Fruit fly (Drosophila melanogaster) whole organism, prepupa: ENCODE results near the gene Taf4.

ENCODE experiments used
- Blimp-1 ChIP-seq: fragments of 200-800 bp; sonication (Bioruptor generic); optimal IDR thresholded peaks from 3 replicates; lab custom pipeline; 2017; ENCODE audit warnings: missing biosample characterization, missing genetic modification characterization, mild to moderate bottlenecking, moderate library complexity, missing genetic modification reagents
- CG10669 ChIP-seq: fragments of 200-800 bp; sonication (Bioruptor generic); optimal IDR thresholded peaks from 3 replicates; lab custom pipeline; 2018; ENCODE audit warnings: missing biosample characterization, mild to moderate bottlenecking, missing genetic modification characterization, moderate library complexity
- CG11294 ChIP-seq: fragments of 200-800 bp; sonication (Bioruptor generic); IDR thresholded peaks from 2 replicates; pipeline ENCODE4 v1.3.6; 2022; ENCODE audit warnings: missing biosample characterization, missing genetic modification characterization
- CG11902 ChIP-seq: fragments of 200-800 bp; sonication (Bioruptor generic); optimal IDR thresholded peaks from 3 replicates; lab custom pipeline; 2016; ENCODE audit warnings: missing biosample characterization, missing genetic modification characterization
- CG1621 ChIP-seq: fragments of 200-800 bp; sonication (Bioruptor generic); optimal IDR thresholded peaks from 3 replicates; lab custom pipeline; 2018; ENCODE audit warnings: missing biosample characterization, mild to moderate bottlenecking, missing genetic modification characterization
- CG16779 ChIP-seq: fragments of 200-800 bp; sonication (Bioruptor generic); optimal IDR thresholded peaks from 3 replicates; lab custom pipeline; 2017; ENCODE audit warnings: missing biosample characterization, mild to moderate bottlenecking, missing genetic modification characterization
- CG3032 ChIP-seq: fragments of 200-800 bp; optimal IDR thresholded peaks from 2 replicates; lab custom pipeline; 2019; ENCODE audit warnings: missing biosample characterization, mild to moderate bottlenecking, missing genetic modification characterization, moderate library complexity
- CG32006 ChIP-seq: fragments of 200-800 bp; sonication (Bioruptor generic); optimal IDR thresholded peaks from 3 replicates; lab custom pipeline; 2017; ENCODE audit warnings: missing biosample characterization, mild to moderate bottlenecking, missing genetic modification characterization
- CG3919 ChIP-seq: fragments of 200-800 bp; sonication (Bioruptor generic); optimal IDR thresholded peaks from 3 replicates; lab custom pipeline; 2016; ENCODE audit warnings: missing biosample characterization, missing genetic modification characterization
- CG6163 ChIP-seq: fragments of 200-800 bp; sonication (Bioruptor generic); IDR thresholded peaks from 3 replicates; pipeline ENCODE4 v1.3.6; 2022; ENCODE audit warnings: missing biosample characterization, missing genetic modification characterization
- CG6276 ChIP-seq: fragments of 200-800 bp; sonication (Bioruptor generic); optimal IDR thresholded peaks from 2 replicates; lab custom pipeline; 2017; ENCODE audit warnings: missing biosample characterization, mild to moderate bottlenecking, missing genetic modification characterization
- CG6808 ChIP-seq: fragments of 200-800 bp; sonication (Bioruptor generic); optimal IDR thresholded peaks from 3 replicates; lab custom pipeline; 2017; ENCODE audit warnings: missing biosample characterization, missing genetic modification characterization, mild to moderate bottlenecking, moderate library complexity, missing genetic modification reagents
- CG6854 ChIP-seq: fragments of 200-800 bp; sonication (Bioruptor generic); optimal IDR thresholded peaks from 2 replicates; lab custom pipeline; 2017; ENCODE audit warnings: missing biosample characterization, mild to moderate bottlenecking, missing genetic modification characterization
- CG7368 ChIP-seq: fragments of 200-800 bp; sonication (Bioruptor generic); optimal IDR thresholded peaks from 3 replicates; lab custom pipeline; 2016; ENCODE audit warnings: missing biosample characterization, missing genetic modification characterization
- CG8119 ChIP-seq: fragments of 200-800 bp; sonication (Bioruptor generic); IDR thresholded peaks from 3 replicates; pipeline ENCODE4 v1.3.6; 2022; ENCODE audit warnings: missing biosample characterization, missing genetic modification characterization
- CG8319 ChIP-seq: fragments of 200-800 bp; sonication (Bioruptor generic); optimal IDR thresholded peaks from 3 replicates; lab custom pipeline; 2016; ENCODE audit warnings: missing biosample characterization, missing genetic modification characterization
- CG8632 ChIP-seq: fragments of 200-800 bp; sonication (Bioruptor generic); optimal IDR thresholded peaks from 3 replicates; lab custom pipeline; 2016; ENCODE audit warnings: missing biosample characterization, missing genetic modification characterization
- CG9139 ChIP-seq: fragments of 200-800 bp; sonication (Bioruptor generic); optimal IDR thresholded peaks from 3 replicates; lab custom pipeline; 2017; ENCODE audit warnings: missing biosample characterization, mild to moderate bottlenecking, missing genetic modification characterization
- Eip75B ChIP-seq: fragments of 200-800 bp; sonication (Bioruptor generic); optimal IDR thresholded peaks from 3 replicates; lab custom pipeline; 2016; ENCODE audit warnings: missing biosample characterization, missing genetic modification characterization
- Eip78C ChIP-seq: fragments of 200-800 bp; sonication (Bioruptor generic); peaks from one replicate; lab custom pipeline; 2016; ENCODE audit warnings: missing biosample characterization, missing genetic modification characterization
- Eip93F ChIP-seq: fragments of 200-800 bp; sonication (Bioruptor generic); optimal IDR thresholded peaks from 2 replicates; lab custom pipeline; 2016; ENCODE audit warnings: missing biosample characterization, mild to moderate bottlenecking, missing genetic modification characterization
- Ets96B ChIP-seq: fragments of 200-800 bp; optimal IDR thresholded peaks from 2 replicates; lab custom pipeline; 2019; ENCODE audit warnings: missing biosample characterization, mild to moderate bottlenecking, missing genetic modification characterization, moderate library complexity
- Gug ChIP-seq: fragments of 200-800 bp; sonication (Bioruptor generic); IDR thresholded peaks from 2 replicates; pipeline ENCODE4 v1.3.6; 2022; ENCODE audit warnings: missing biosample characterization, missing genetic modification characterization
- Hr38 ChIP-seq: sonication (Bioruptor generic); optimal IDR thresholded peaks from 2 replicates; lab custom pipeline; 2016; ENCODE audit warnings: missing biosample characterization, missing genetic modification characterization
- Hr4 ChIP-seq: fragments of 200-800 bp; sonication (Bioruptor generic); optimal IDR thresholded peaks from 3 replicates; lab custom pipeline; 2016; ENCODE audit warnings: missing biosample characterization, missing genetic modification characterization
- Lpt ChIP-seq: fragments of 200-800 bp; sonication (Bioruptor generic); optimal IDR thresholded peaks from 3 replicates; lab custom pipeline; 2016; ENCODE audit warnings: missing biosample characterization, missing genetic modification characterization
- Met ChIP-seq: fragments of 200-800 bp; sonication (Bioruptor generic); optimal IDR thresholded peaks from 3 replicates; lab custom pipeline; 2016; ENCODE audit warnings: missing biosample characterization, missing genetic modification characterization
- Smox ChIP-seq: fragments of 200-800 bp; sonication (Bioruptor generic); optimal IDR thresholded peaks from 3 replicates; lab custom pipeline; 2016; ENCODE audit warnings: missing biosample characterization, missing genetic modification characterization
- Sox102F ChIP-seq: fragments of 200-800 bp; sonication (Bioruptor generic); optimal IDR thresholded peaks from 2 replicates; lab custom pipeline; 2016; ENCODE audit warnings: missing biosample characterization, mild to moderate bottlenecking, missing genetic modification characterization
- Sox14 ChIP-seq: fragments of 200-800 bp; sonication (Bioruptor generic); optimal IDR thresholded peaks from 3 replicates; lab custom pipeline; 2016; ENCODE audit warnings: missing biosample characterization, missing genetic modification characterization
- Sox15 ChIP-seq: fragments of 200-800 bp; sonication (Bioruptor generic); optimal IDR thresholded peaks from 3 replicates; lab custom pipeline; 2016; ENCODE audit warnings: missing biosample characterization, missing genetic modification characterization
- achi ChIP-seq: fragments of 200-800 bp; sonication (Bioruptor generic); optimal IDR thresholded peaks from 3 replicates; lab custom pipeline; 2016; ENCODE audit warnings: missing biosample characterization, missing genetic modification characterization
- cyc ChIP-seq: fragments of 200-800 bp; sonication (Bioruptor generic); optimal IDR thresholded peaks from 3 replicates; lab custom pipeline; 2016; ENCODE audit warnings: missing biosample characterization, missing genetic modification characterization
- dac ChIP-seq: fragments of 200-800 bp; sonication (Bioruptor generic); optimal IDR thresholded peaks from 2 replicates; lab custom pipeline; 2017; ENCODE audit warnings: missing biosample characterization, mild to moderate bottlenecking, missing genetic modification characterization
- dsx ChIP-seq: fragments of 200-800 bp; optimal IDR thresholded peaks from 3 replicates; lab custom pipeline; 2019; ENCODE audit warnings: missing biosample characterization, mild to moderate bottlenecking, missing genetic modification characterization, moderate library complexity; ENCODE audit not compliant: poor library complexity, severe bottlenecking
- eg ChIP-seq: fragments of 200-800 bp; sonication (Bioruptor generic); IDR thresholded peaks from 3 replicates; pipeline ENCODE4 v1.3.6; 2022; ENCODE audit warnings: missing biosample characterization, missing genetic modification characterization
- fd59A ChIP-seq: fragments of 200-800 bp; sonication (Bioruptor generic); optimal IDR thresholded peaks from 2 replicates; lab custom pipeline; 2017; ENCODE audit warnings: missing biosample characterization, mild to moderate bottlenecking, missing genetic modification characterization, missing genetic modification reagents
- fd85E ChIP-seq: fragments of 200-800 bp; sonication (Bioruptor generic); optimal IDR thresholded peaks from 3 replicates; lab custom pipeline; 2016; ENCODE audit warnings: missing biosample characterization, missing genetic modification characterization
- net ChIP-seq: fragments of 200-800 bp; sonication (Bioruptor generic); optimal IDR thresholded peaks from 3 replicates; lab custom pipeline; 2016; ENCODE audit warnings: missing biosample characterization, missing genetic modification characterization
- pdm3 ChIP-seq: fragments of 200-800 bp; sonication (Bioruptor generic); optimal IDR thresholded peaks from 3 replicates; lab custom pipeline; 2016; ENCODE audit warnings: missing biosample characterization, missing genetic modification characterization
- salr ChIP-seq, 2 experiments: fragments of 200-800 bp; sonication (Bioruptor generic); optimal IDR thresholded peaks; 3 replicates each; lab custom pipeline; 2016 to 2018; ENCODE audit warnings: missing biosample characterization in 2 of 2, missing genetic modification characterization in 2 of 2, mild to moderate bottlenecking in 1 of 2
- spab ChIP-seq: fragments of 200-800 bp; sonication (Bioruptor generic); optimal IDR thresholded peaks from 2 replicates; lab custom pipeline; 2017; ENCODE audit warnings: missing biosample characterization, mild to moderate bottlenecking, missing genetic modification characterization, missing genetic modification reagents
- ss ChIP-seq, 2 experiments: fragments of 200-800 bp; sonication (Bioruptor generic); optimal IDR thresholded peaks; 2 replicates in 1 of 2; 3 replicates in 1 of 2; lab custom pipeline; 2017 to 2018; ENCODE audit warnings: mild to moderate bottlenecking in 2 of 2, missing biosample characterization in 2 of 2, missing genetic modification characterization in 2 of 2, moderate library complexity in 1 of 2
- topi ChIP-seq: fragments of 200-800 bp; sonication (Bioruptor generic); optimal IDR thresholded peaks from 3 replicates; lab custom pipeline; 2016; ENCODE audit warnings: missing biosample characterization, missing genetic modification characterization
- vri ChIP-seq: fragments of 200-800 bp; sonication (Bioruptor generic); optimal IDR thresholded peaks from 3 replicates; lab custom pipeline; 2016; ENCODE audit warnings: missing biosample characterization, mild to moderate bottlenecking, missing genetic modification characterization

Gene Taf4

DNA sequence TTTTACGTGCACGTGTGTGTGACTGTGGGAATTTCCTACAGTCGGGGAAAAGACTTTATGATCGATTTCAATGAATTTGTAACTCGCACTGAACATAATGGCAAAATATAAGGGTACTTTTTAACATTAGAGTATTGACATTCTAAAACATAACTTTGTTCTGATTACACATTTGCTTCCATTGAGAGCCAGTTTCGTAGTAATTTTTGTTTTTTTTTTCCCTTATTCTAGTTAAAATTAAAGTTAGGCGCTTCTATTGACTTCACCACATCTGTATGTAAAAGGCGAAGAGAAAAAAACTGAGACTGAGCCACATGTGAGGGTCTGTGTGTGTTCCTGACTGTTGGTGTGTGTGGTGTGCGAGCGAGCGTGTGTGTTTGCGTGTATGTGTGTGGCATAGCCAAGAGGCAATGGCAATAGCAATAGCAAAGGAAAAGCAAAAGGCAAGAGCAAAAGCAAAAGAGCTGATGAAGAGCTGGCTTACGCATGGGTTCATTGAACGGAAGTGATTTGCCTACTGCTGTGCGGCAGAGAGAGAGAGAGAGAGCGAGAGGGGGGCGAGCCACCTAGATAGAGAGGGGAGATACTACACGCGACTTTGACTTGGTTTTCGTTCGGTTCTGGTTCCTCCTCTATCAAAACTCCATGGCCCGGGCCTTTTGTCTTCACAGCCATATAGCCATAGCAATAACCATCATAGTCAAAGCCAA, 49.0 kb downstream of the Taf4 start (continued):
- TF ChIP-seq dsx (peak; percentile 33), CG8632 (GFP tag; lab: Kevin White, UChicago) (peak; percentile 57), Hr38 (GFP tag; lab: Kevin White, UChicago) (no peak), Sox15 (GFP tag; lab: Kevin White, UChicago) (peak; percentile 40), CG9139 (GFP tag; lab: Kevin White, UChicago) (no peak), fd59A (GFP tag; lab: Kevin White, UChicago) (peak; percentile 30), CG7368 (GFP tag; lab: Kevin White, UChicago) (no peak), spab (GFP tag; lab: Kevin White, UChicago) (peak; percentile 49), CG10669 (peak; percentile 62), CG8119 (GFP tag; lab: Robert Waterston, UW) (peak; percentile 85), pdm3 (peak; percentile 83), CG11902 (peak; percentile 45), salr (GFP tag; optimal IDR thresholded peaks at IDR 0.05; lab: Kevin White, UChicago) (peak in 1 of 2 experiments; percentile 71)
- TF ChIP-seq, all 60 proteins: peak for 50

DNA sequence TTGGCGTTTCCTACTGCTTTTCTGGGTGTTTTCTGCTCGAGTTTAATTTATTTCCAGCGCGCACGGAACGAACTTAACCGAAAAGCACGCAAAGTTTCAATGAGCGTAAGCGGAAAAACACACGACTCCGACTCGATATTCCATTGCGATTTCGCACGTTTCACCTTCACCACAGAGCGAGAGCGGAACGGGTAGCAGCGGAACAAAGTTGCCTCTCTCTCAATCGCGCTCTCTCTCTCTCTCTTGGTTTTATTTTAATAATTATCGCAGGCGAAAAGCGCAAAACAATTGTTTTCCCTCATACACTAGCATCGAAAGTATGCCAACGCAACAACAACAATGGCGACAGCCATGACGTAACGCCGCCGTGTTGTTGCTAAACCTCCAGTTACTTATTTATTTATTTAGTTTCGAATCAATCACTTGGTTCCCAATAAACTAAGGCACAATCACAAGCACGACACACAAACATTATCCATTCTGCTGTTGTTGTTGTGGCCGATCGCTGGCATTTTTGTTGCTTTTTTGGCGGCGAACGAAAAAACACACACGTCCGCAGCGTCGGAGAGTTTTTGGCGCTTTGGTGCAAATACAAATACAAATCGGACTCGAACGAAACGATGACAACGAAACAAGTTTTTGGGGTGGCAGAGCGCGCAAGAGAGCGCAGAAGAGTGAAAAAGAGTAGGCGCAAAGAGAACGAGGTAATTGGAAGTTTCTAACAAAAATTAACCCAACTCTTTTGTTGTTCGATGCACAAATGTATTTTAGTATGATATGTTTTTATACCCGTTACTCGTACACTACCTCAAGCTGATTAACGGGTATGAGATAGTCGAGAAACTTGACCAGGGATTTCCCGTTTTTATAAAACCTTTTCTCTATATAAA, 51.4 kb downstream of the Taf4 start, which contains the start of gene CG5151:
Gene CG5151 (minus strand): TSS at position 552 of the 890 bp plus-strand sequence.
- TF ChIP-seq Eip75B (GFP tag; lab: Kevin White, UChicago): peak; percentile 43
- TF ChIP-seq Lpt (GFP tag; lab: Kevin White, UChicago): peak; percentile 21
- TF ChIP-seq Smox (GFP tag; lab: Kevin White, UChicago): peak; percentile 33
- no peak for TF ChIP-seq Gug (GFP tag; lab: Robert Waterston, UW)
- TF ChIP-seq CG8119 (GFP tag; lab: Robert Waterston, UW): peak; percentile 72
- TF ChIP-seq Blimp-1 (GFP tag; lab: Kevin White, UChicago): peak; percentile 8
- TF ChIP-seq ss (GFP tag; optimal IDR thresholded peaks at IDR 0.05; lab: Kevin White, UChicago): peak; percentile 51 to 75
- TF ChIP-seq CG6808 (GFP tag; lab: Kevin White, UChicago): peak; percentile 39
- peak; percentile 79 for TF ChIP-seq Eip78C
- peak; percentile 90 for TF ChIP-seq vri (GFP tag; lab: Kevin White, UChicago)
- peak; percentile 59; the same call in 2 of the 3 replicates for TF ChIP-seq CG6163 (GFP tag; lab: Robert Waterston, UW)
- peak; percentile 28 for TF ChIP-seq achi (GFP tag; lab: Kevin White, UChicago)
- no peak for TF ChIP-seq dac (GFP tag; lab: Kevin White, UChicago)
- TF ChIP-seq fd85E: no peak
- TF ChIP-seq CG16779 (tag; lab: Kevin White, UChicago): peak; percentile 17
- peak; percentile 18 for TF ChIP-seq CG7368 (GFP tag; lab: Kevin White, UChicago)
- 0 out of 2 replicates have a peak, but pooled peaks have one; percentile 19 for TF ChIP-seq CG11294 (GFP tag; lab: Robert Waterston, UW)
- peak; percentile 57 for TF ChIP-seq Eip93F (GFP tag; lab: Kevin White, UChicago)
- TF ChIP-seq CG1621 (tag; lab: Kevin White, UChicago): peak; percentile 40
- peak; percentile 30 for TF ChIP-seq topi (GFP tag; lab: Kevin White, UChicago)
- TF ChIP-seq CG8319 (GFP tag; lab: Kevin White, UChicago): no peak
- peak; percentile 36 for TF ChIP-seq CG32006 (GFP tag; lab: Kevin White, UChicago)
- peak; percentile 59 for TF ChIP-seq CG6276 (GFP tag; lab: Kevin White, UChicago)
- TF ChIP-seq net (GFP tag; lab: Kevin White, UChicago): peak; percentile 12
- TF ChIP-seq CG3919 (GFP tag; lab: Kevin White, UChicago): peak; percentile 27
- TF ChIP-seq CG10669: peak; percentile 11
- TF ChIP-seq eg: peak; percentile 67; the same call in 2 of the 3 replicates
- TF ChIP-seq spab (GFP tag; lab: Kevin White, UChicago): peak; percentile 7
- TF ChIP-seq CG6854 (GFP tag; lab: Kevin White, UChicago): peak; percentile 75
- peak; percentile 41 for TF ChIP-seq Ets96B (tag; lab: Kevin White, UChicago)
- TF ChIP-seq CG11902: no peak
- peak; percentile 13 for TF ChIP-seq CG3032 (tag; lab: Kevin White, UChicago)
- peak; percentile 56 for TF ChIP-seq CG9139 (GFP tag; lab: Kevin White, UChicago)
- TF ChIP-seq Sox14 (GFP tag; lab: Kevin White, UChicago): peak; percentile 48
- peak; percentile 20 for TF ChIP-seq CG8632 (GFP tag; lab: Kevin White, UChicago)
- TF ChIP-seq dsx: peak; percentile 57
- TF ChIP-seq Hr4 (GFP tag; lab: Kevin White, UChicago): peak; percentile 12
- peak; percentile 70 for TF ChIP-seq Sox102F (GFP tag; lab: Kevin White, UChicago)
- TF ChIP-seq cyc (GFP tag; lab: Kevin White, UChicago): no peak
- TF ChIP-seq Met (GFP tag; lab: Kevin White, UChicago): no peak
